Worm (Caenorhabditis elegans): ENCODE data around the gene F55G7.1.

F55G7.1 gene

DNA sequence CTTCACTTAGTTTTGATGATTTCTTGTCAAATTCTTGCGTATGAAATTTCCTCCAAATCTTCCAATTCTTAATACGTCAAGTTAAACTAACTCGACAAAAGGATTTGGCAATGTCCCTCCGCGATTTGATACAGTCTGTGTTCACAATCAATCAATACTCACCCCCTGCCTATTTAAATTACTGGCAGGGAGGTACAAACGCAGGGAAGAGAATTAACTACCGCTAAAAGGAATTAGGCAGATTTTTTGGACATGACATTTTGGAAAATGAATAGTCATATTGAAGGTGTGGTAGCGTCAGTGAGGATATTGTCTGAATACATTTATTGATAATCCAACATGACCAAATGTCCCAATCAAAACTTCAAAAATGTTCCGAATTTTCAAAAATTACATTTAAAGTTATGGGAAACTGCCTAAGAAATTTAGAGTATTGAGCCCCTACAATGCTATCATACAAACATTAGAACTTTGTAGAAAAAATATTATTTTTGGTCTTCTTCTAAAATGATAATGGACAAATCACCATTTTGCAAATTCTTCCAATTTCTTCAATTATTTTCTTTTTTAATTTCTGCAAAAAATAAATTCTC lies 13.2 kb downstream of the F55G7.1 start (continued):
- TF ChIP-seq ztf-4 (tag; optimal IDR thresholded peaks at IDR 0.05) (peak; percentile 99), pax-3 (tag; optimal IDR thresholded peaks at IDR 0.05) (peak; percentile 92), lin-39 (tag; optimal IDR thresholded peaks at IDR 0.05) (peak; percentile 98), mep-1 (tag; optimal IDR thresholded peaks at IDR 0.05) (peak; percentile 100), pqm-1 (tag; optimal IDR thresholded peaks at IDR 0.05) (peak; percentile 80)

DNA sequence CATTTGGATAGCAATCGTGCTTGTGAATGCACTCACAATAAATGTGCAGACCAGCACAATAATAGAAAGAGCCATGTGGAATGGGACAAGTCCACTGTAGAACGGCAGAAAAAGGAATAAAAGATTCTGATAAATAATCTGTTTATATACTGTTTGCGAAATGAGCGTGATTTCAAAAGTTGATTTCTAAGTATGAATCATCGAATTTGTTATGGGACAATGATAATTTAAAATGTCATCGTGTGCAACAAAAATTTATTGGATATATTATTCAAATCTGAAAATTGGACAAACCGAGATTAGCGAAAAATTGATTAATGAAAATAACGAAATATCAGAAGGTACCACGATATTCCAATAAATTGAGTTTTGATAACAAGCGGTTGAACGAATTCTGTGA lies 14.6 kb downstream of the F55G7.1 start, which contains the start of gene F55G7.5:
F55G7.5 (minus strand) TSS at position 101 of the 400 bp plus-strand sequence.
- TF ChIP-seq egl-27 (tag; optimal IDR thresholded peaks at IDR 0.05) (no peak), nhr-28 (tag; optimal IDR thresholded peaks at IDR 0.05) (no peak), sptf-1 (tag; optimal IDR thresholded peaks at IDR 0.05) (no peak), ets-5 (GFP tag; IDR thresholded peaks at IDR 0.05) (no peak), nhr-77 (tag; optimal IDR thresholded peaks at IDR 0.05) (no peak), fkh-10 (GFP tag; optimal IDR thresholded peaks at IDR 0.05) (no peak), hpl-2 (GFP tag; optimal IDR thresholded peaks at IDR 0.05) (no peak), dpl-1 (GFP tag; optimal IDR thresholded peaks at IDR 0.05) (no peak)

DNA sequence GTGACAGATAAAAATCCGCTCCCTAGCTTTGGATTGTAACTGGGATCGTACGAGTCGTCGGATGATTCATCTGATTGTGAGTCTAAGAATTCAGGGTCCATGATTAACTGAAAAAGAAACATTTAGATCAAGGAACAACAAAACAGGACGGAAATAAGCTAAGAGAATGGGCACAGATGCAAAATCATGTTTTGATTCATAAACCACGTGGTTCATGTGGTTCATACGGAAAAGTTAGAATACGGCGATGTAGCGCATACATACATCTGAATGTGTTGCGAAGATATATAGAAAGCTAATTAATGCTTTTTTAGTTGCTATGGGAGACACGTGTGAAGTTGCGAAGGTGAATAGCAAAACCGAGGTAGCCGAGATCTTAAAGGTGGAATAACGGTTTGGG lies 17.7 kb downstream of the F55G7.1 start, which contains the start of gene F55G7.3:
F55G7.3 (minus strand) TSS at position 101 of the 400 bp plus-strand sequence.
- no peak for TF ChIP-seq sup-37 (GFP tag; optimal IDR thresholded peaks at IDR 0.05)
- no peak for TF ChIP-seq unc-98 (GFP tag; IDR thresholded peaks at IDR 0.05)
- TF ChIP-seq nhr-20 (tag; optimal IDR thresholded peaks at IDR 0.05) = no peak
- no peak for TF ChIP-seq lsy-2 (tag; optimal IDR thresholded peaks at IDR 0.05)
- TF ChIP-seq nhr-71 (tag; optimal IDR thresholded peaks at IDR 0.05) = no peak
- TF ChIP-seq fkh-8 (tag; optimal IDR thresholded peaks at IDR 0.05) = no peak
- no peak for TF ChIP-seq Y116A8C.19 (tag; optimal IDR thresholded peaks at IDR 0.05; ENCODE audit: borderline replicate concordance)
- TF ChIP-seq mab-9 (GFP tag; IDR thresholded peaks at IDR 0.05) = no peak
- TF ChIP-seq ces-1 (GFP tag; optimal IDR thresholded peaks at IDR 0.05) = no peak
- TF ChIP-seq nhr-84 (tag; optimal IDR thresholded peaks at IDR 0.05) = no peak
- TF ChIP-seq skn-1 (tag; optimal IDR thresholded peaks at IDR 0.05) = no peak

DNA sequence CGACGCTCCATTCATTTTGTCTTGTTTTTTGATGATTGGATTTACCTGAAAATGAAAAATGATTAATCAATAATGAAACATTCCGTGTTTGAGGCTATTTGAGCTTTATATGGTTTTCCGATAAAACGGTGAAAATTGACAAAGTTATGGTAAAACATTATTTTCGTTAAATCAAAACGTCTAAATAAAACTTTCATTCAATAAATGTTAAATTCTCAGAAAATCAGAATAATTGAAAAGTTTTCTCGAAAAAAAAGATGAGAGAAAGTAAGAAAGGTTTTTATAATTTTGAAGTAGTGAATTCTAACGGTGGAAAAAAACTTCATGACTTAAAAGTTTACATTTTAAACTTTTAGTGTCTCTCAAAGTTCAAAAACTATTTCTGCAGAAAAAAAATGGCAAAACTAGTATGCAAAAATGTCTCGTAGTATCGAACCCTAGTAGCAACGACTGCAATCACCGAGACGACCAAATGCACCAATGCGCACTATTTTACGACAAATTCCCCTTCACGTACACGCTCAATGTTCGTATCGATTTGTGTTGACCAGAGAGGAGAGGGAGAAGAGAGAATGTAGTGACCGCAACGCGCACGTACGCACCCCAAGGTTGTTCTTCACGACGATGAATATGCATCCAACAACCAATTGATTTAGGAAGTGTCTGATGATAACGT lies 22.7 kb downstream of the F55G7.1 start, which contains the start of gene nfya-1:
nfya-1 (minus strand) TSS at position 51 of the 676 bp plus-strand sequence.
- TF ChIP-seq unc-86 (tag; optimal IDR thresholded peaks at IDR 0.05) (peak; percentile 33), nhr-77 (tag; optimal IDR thresholded peaks at IDR 0.05) (peak; percentile 2), dsc-1 (tag; optimal IDR thresholded peaks at IDR 0.05) (peak; percentile 24), aha-1 (tag; optimal IDR thresholded peaks at IDR 0.05) (no peak), mep-1 (tag; optimal IDR thresholded peaks at IDR 0.05) (peak; percentile 84), efl-3 (GFP tag; optimal IDR thresholded peaks at IDR 0.05) (no peak), ztf-11 (tag; optimal IDR thresholded peaks at IDR 0.05) (no peak), mef-2 (tag; optimal IDR thresholded peaks at IDR 0.05) (no peak), jun-1 (tag; optimal IDR thresholded peaks at IDR 0.05) (no peak), Y116A8C.19 (tag; optimal IDR thresholded peaks at IDR 0.05; ENCODE audit: borderline replicate concordance) (no peak), nhr-47 (tag; optimal IDR thresholded peaks at IDR 0.05) (peak; percentile 62), unc-130 (tag; optimal IDR thresholded peaks at IDR 0.05) (peak; percentile 63), pax-3 (tag; optimal IDR thresholded peaks at IDR 0.05) (no peak), ces-1 (GFP tag; optimal IDR thresholded peaks at IDR 0.05) (no peak), ceh-82 (tag; optimal IDR thresholded peaks at IDR 0.05) (peak in 2 of 3 experiments; percentile 23 to 79), tbx-2 (tag; optimal IDR thresholded peaks at IDR 0.05) (peak; percentile 9), lir-3 (tag; optimal IDR thresholded peaks at IDR 0.05; ENCODE audit: poor library complexity) (no peak), pag-3 (tag; optimal IDR thresholded peaks at IDR 0.05; ENCODE audit: borderline replicate concordance, insufficient read depth) (no peak), nhr-28 (tag; optimal IDR thresholded peaks at IDR 0.05) (no peak), ama-1 (optimal IDR thresholded peaks at IDR 0.05) (no peak), nhr-71 (tag; optimal IDR thresholded peaks at IDR 0.05) (peak; percentile 45), elt-3 (tag; optimal IDR thresholded peaks at IDR 0.05) (peak in 1 of 6 experiments; percentile 64), tlp-1 (tag; optimal IDR thresholded peaks at IDR 0.05) (no peak), nhr-90 (tag; optimal IDR thresholded peaks at IDR 0.05; ENCODE audit: poor library complexity) (peak; percentile 37), egl-13 (tag; optimal IDR thresholded peaks at IDR 0.05) (no peak), lin-15B (tag; optimal IDR thresholded peaks at IDR 0.05) (no peak), lsy-2 (tag; optimal IDR thresholded peaks at IDR 0.05) (peak; percentile 33 to 68), ztf-4 (tag; optimal IDR thresholded peaks at IDR 0.05) (no peak), snu-23 (GFP tag; optimal IDR thresholded peaks at IDR 0.05) (peak; percentile 73)

All from whole organism, L1 larva.